Fruit fly (Drosophila melanogaster): ENCODE data around the gene CG32277.
A peak's percentile ranks its signal among the peaks of the same experiment; 100 is the strongest.

The CG32277 gene

dm6 chr3L:3239785-3240596, 34.7 kb upstream of the CG32277 start (continued):
- TF ChIP-seq eg (GFP tag; IDR thresholded peaks at IDR 0.05) (0 out of 3 replicates have a peak, but pooled peaks have one; percentile 21), pdm3 (GFP tag; optimal IDR thresholded peaks at IDR 0.05) (peak; percentile 75), Hr4 (GFP tag; optimal IDR thresholded peaks at IDR 0.05) (peak; percentile 60), CG11762 (GFP tag; optimal IDR thresholded peaks at IDR 0.05; ENCODE audit: insufficient read depth) (no peak), CG6163 (GFP tag; IDR thresholded peaks at IDR 0.05) (peak; percentile 86), fd59A (GFP tag; optimal IDR thresholded peaks at IDR 0.05) (peak; percentile 71), CG11294 (GFP tag; IDR thresholded peaks at IDR 0.05) (no peak), Lpt (GFP tag; optimal IDR thresholded peaks at IDR 0.05) (peak; percentile 31), Hr39 (GFP tag; optimal IDR thresholded peaks at IDR 0.05) (peak; percentile 76), CG34406 (GFP tag; optimal IDR thresholded peaks at IDR 0.05) (peak; percentile 52), CG8119 (GFP tag; IDR thresholded peaks at IDR 0.05) (peak; percentile 33; the same call in 2 of the 3 replicates), Ets21C (GFP tag; optimal IDR thresholded peaks at IDR 0.05) (peak; percentile 32), svp (GFP tag) (peak; percentile 93), fd85E (GFP tag; optimal IDR thresholded peaks at IDR 0.05) (no peak), dac (GFP tag; optimal IDR thresholded peaks at IDR 0.05) (no peak), Sox15 (GFP tag; optimal IDR thresholded peaks at IDR 0.05) (peak; percentile 56), CG6276 (GFP tag; optimal IDR thresholded peaks at IDR 0.05) (no peak), cyc (GFP tag; optimal IDR thresholded peaks at IDR 0.05) (no peak), CG10631 (GFP tag; optimal IDR thresholded peaks at IDR 0.05) (peak; percentile 50), CG6854 (GFP tag; optimal IDR thresholded peaks at IDR 0.05) (no peak), Met (GFP tag; optimal IDR thresholded peaks at IDR 0.05) (peak; percentile 62), fkh (GFP tag; optimal IDR thresholded peaks at IDR 0.05) (peak; percentile 64), CG4318 (GFP tag; optimal IDR thresholded peaks at IDR 0.05) (no peak)

- peak; percentile 43 for TF ChIP-seq fkh (GFP tag; optimal IDR thresholded peaks at IDR 0.05)
- no peak for TF ChIP-seq CG10669 (GFP tag; optimal IDR thresholded peaks at IDR 0.05)
- no peak for TF ChIP-seq Ets96B (tag; optimal IDR thresholded peaks at IDR 0.05)
- no peak for TF ChIP-seq CG8319 (GFP tag; optimal IDR thresholded peaks at IDR 0.05)
- no peak for TF ChIP-seq dac (GFP tag; optimal IDR thresholded peaks at IDR 0.05)
- 0 out of 2 replicates have a peak, but pooled peaks have one; percentile 12 for TF ChIP-seq Gug (GFP tag; IDR thresholded peaks at IDR 0.05)
- TF ChIP-seq fd59A (GFP tag; optimal IDR thresholded peaks at IDR 0.05), result no peak
- no peak for TF ChIP-seq Met (GFP tag; optimal IDR thresholded peaks at IDR 0.05)
- no peak for TF ChIP-seq CG3919 (GFP tag; optimal IDR thresholded peaks at IDR 0.05)
- no peak for TF ChIP-seq topi (GFP tag; optimal IDR thresholded peaks at IDR 0.05)
- TF ChIP-seq fd85E (GFP tag; optimal IDR thresholded peaks at IDR 0.05), result no peak
- no peak for TF ChIP-seq CG9139 (GFP tag; optimal IDR thresholded peaks at IDR 0.05)
- TF ChIP-seq pdm3 (GFP tag; optimal IDR thresholded peaks at IDR 0.05), result no peak
- peak; percentile 93 for TF ChIP-seq svp (GFP tag)
- no peak for TF ChIP-seq CG32006 (GFP tag; optimal IDR thresholded peaks at IDR 0.05)
- no peak for TF ChIP-seq acj6 (GFP tag; optimal IDR thresholded peaks at IDR 0.05)
- TF ChIP-seq CG6854 (GFP tag; optimal IDR thresholded peaks at IDR 0.05), result peak; percentile 13
- TF ChIP-seq Hr4 (GFP tag; optimal IDR thresholded peaks at IDR 0.05), result no peak
- no peak for TF ChIP-seq Lpt (GFP tag; optimal IDR thresholded peaks at IDR 0.05)
- no peak for TF ChIP-seq Eip75B (GFP tag; optimal IDR thresholded peaks at IDR 0.05)
- no peak for TF ChIP-seq CG16779 (tag; optimal IDR thresholded peaks at IDR 0.05)
- TF ChIP-seq Smox (GFP tag; optimal IDR thresholded peaks at IDR 0.05), result no peak
- TF ChIP-seq CG3032 (tag; optimal IDR thresholded peaks at IDR 0.05), result no peak
- TF ChIP-seq CG31627 (GFP tag; optimal IDR thresholded peaks at IDR 0.05), result peak; percentile 35
- TF ChIP-seq CG34406 (GFP tag; optimal IDR thresholded peaks at IDR 0.05), result no peak
- TF ChIP-seq Sox14 (GFP tag; optimal IDR thresholded peaks at IDR 0.05), result peak; percentile 45
- TF ChIP-seq salr (GFP tag; optimal IDR thresholded peaks at IDR 0.05), result no peak
- no peak for TF ChIP-seq CG10631 (GFP tag; optimal IDR thresholded peaks at IDR 0.05)
- TF ChIP-seq lz (GFP tag; optimal IDR thresholded peaks at IDR 0.05), result peak; percentile 38
- no peak for TF ChIP-seq achi (GFP tag; optimal IDR thresholded peaks at IDR 0.05)
- no peak for TF ChIP-seq Hr39 (GFP tag; optimal IDR thresholded peaks at IDR 0.05)
- no peak for TF ChIP-seq CG11762 (GFP tag; optimal IDR thresholded peaks at IDR 0.05; ENCODE audit: insufficient read depth)
- no peak for TF ChIP-seq CG7368 (GFP tag; optimal IDR thresholded peaks at IDR 0.05)
- TF ChIP-seq Eip78C (GFP tag), result peak; percentile 76
- TF ChIP-seq CG6808 (GFP tag; optimal IDR thresholded peaks at IDR 0.05), result peak; percentile 100
- TF ChIP-seq cyc (GFP tag; optimal IDR thresholded peaks at IDR 0.05), result peak; percentile 10
- no peak for TF ChIP-seq spab (GFP tag; optimal IDR thresholded peaks at IDR 0.05)
These were observed 33.9 kb upstream of the CG32277 start, which contains the start of gene CG17746 for dm6 chr3L:3239033-3239752. Gene CG17746 (minus strand): TSS chr3L:3239578.
